Worm (Caenorhabditis elegans) whole organism, L1 larva: ENCODE data around the gene srxa-11.

ENCODE experiments used
- alr-1 ChIP-seq: fragments of 200-800 bp; sonication (Bioruptor generic); optimal IDR thresholded peaks from 2 replicates; lab custom pipeline; 2018; ENCODE audit warnings: borderline replicate concordance, mild to moderate bottlenecking, missing genetic modification characterization, missing compliant biosample characterization
- ceh-63 ChIP-seq: fragments of 200-800 bp; sonication (Bioruptor generic); optimal IDR thresholded peaks from 2 replicates; lab custom pipeline; 2018; ENCODE audit warnings: mild to moderate bottlenecking, missing genetic modification characterization, missing compliant biosample characterization
- ceh-90 ChIP-seq: sonication (generic microtip); optimal IDR thresholded peaks from 2 replicates; lab custom pipeline; 2016; ENCODE audit warnings: missing genetic modification characterization, missing compliant biosample characterization
- dpl-1 ChIP-seq, 3 experiments: fragments of 150-350 bp in 2 of 3; sonication (generic microtip) in 1 of 3; optimal IDR thresholded peaks; 2 replicates each; lab custom pipeline; 2014 to 2017; ENCODE audit warnings: missing biosample characterization in 3 of 3, missing genetic modification characterization in 3 of 3, missing genetic modification reagents in 3 of 3
- efl-1 ChIP-seq, 4 experiments: fragments of 150-350 bp; optimal IDR thresholded peaks in 3 of 4; peaks in 1 of 4; 1 replicate in 1 of 4; 2 replicates in 3 of 4; lab custom pipeline; 2014; ENCODE audit warnings: missing biosample characterization in 2 of 4, missing genetic modification characterization in 2 of 4, missing genetic modification reagents in 2 of 4
- snpc-4 ChIP-seq: fragments of 150-350 bp; optimal IDR thresholded peaks from 2 replicates; lab custom pipeline; 2014; ENCODE audit warnings: missing biosample characterization, missing genetic modification characterization
- unc-130 ChIP-seq: fragments of 150-350 bp; optimal IDR thresholded peaks from 2 replicates; lab custom pipeline; 2017; ENCODE audit warnings: missing biosample characterization, missing genetic modification characterization, inconsistent platforms
- unc-86 ChIP-seq: sonication (generic microtip); optimal IDR thresholded peaks from 2 replicates; lab custom pipeline; 2016; ENCODE audit warnings: missing genetic modification characterization, missing compliant biosample characterization
- unc-98 ChIP-seq: fragments of 200-800 bp; sonication (Bioruptor generic); IDR thresholded peaks from 2 replicates; pipeline ENCODE4 v1.3.6; 2022; ENCODE audit warnings: missing genetic modification characterization, missing compliant biosample characterization
- zag-1 ChIP-seq: fragments of 150-350 bp; optimal IDR thresholded peaks from 2 replicates; lab custom pipeline; 2014; ENCODE audit warnings: missing biosample characterization, missing genetic modification characterization
- ztf-11 ChIP-seq, 2 experiments: sonication (generic microtip); optimal IDR thresholded peaks; 2 replicates each; lab custom pipeline; 2016 to 2017; ENCODE audit warnings: missing genetic modification characterization in 2 of 2, missing biosample characterization in 1 of 2, missing compliant biosample characterization in 1 of 2

DNA sequence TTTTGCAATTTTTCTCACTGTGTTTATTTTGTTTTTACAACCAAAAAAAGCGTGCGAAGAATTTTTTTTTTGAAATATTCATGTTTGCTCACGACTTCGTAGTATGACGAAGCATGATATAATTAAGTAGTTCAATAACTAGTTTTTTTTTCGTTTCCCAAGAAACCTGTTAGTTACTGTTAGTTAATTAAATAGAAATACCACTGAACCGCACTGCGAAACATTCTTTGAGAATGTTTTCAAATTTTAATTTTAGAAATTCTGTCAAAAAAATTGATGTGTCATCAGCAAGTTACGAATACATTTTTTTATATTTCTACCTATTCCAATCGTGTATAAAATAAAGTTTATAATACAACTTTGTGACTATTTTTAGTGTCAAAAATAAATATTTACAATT lies 2.4 kb downstream of the srxa-11 start, which contains the start of gene srxa-12:
- TF ChIP-seq ceh-90 (tag; lab: Kevin White, UChicago) (no peak), efl-1 (optimal IDR thresholded peaks at IDR 0.05; lab: Kevin White, UChicago) (no peak), efl-1 (GFP tag; optimal IDR thresholded peaks at IDR 0.05 in 1 of 2; lab: Kevin White, UChicago) (no peak), unc-86 (no peak), snpc-4 (no peak), dpl-1 (GFP tag; optimal IDR thresholded peaks at IDR 0.05; lab: Kevin White, UChicago) (no peak), unc-98 (GFP tag; lab: Robert Waterston, UW) (no peak), alr-1 (tag; lab: Kevin White, UChicago) (no peak), ceh-63 (GFP tag; lab: Kevin White, UChicago) (no peak), zag-1 (tag; lab: Kevin White, UChicago) (no peak), ztf-11 (tag; optimal IDR thresholded peaks at IDR 0.05; lab: Kevin White, UChicago) (no peak), unc-130 (tag; lab: Kevin White, UChicago) (no peak)
